Worm (Caenorhabditis elegans) whole organism, L4 larva: Measurements from ENCODE around the gene nud-1.
A peak's percentile ranks its signal among the peaks of the same experiment; 100 is the strongest.

ENCODE experiments used
- F10B5.3 ChIP-seq: sonication (generic microtip); optimal IDR thresholded peaks from 2 replicates; lab custom pipeline; 2016; ENCODE audit warnings: mild to moderate bottlenecking, missing genetic modification characterization, missing compliant biosample characterization
- F26F4.8 ChIP-seq: fragments of 200-800 bp; sonication (Bioruptor generic); conservative IDR thresholded peaks from 2 replicates; pipeline ENCODE4 v1.3.6; 2022; ENCODE audit warnings: missing genetic modification characterization, missing compliant biosample characterization
- F44E2.7 ChIP-seq: fragments of 200-800 bp; sonication (Bioruptor generic); IDR thresholded peaks from 2 replicates; pipeline ENCODE4 v2.1.2; 2022; ENCODE audit warnings: missing genetic modification characterization, missing compliant biosample characterization
- F49E8.2 ChIP-seq: sonication (generic microtip); optimal IDR thresholded peaks from 2 replicates; lab custom pipeline; 2016; ENCODE audit warnings: missing compliant biosample characterization, mild to moderate bottlenecking, missing genetic modification characterization, borderline replicate concordance
- T20F7.1 ChIP-seq: fragments of 200-800 bp; sonication (Bioruptor generic); optimal IDR thresholded peaks from 2 replicates; lab custom pipeline; 2018; ENCODE audit warnings: mild to moderate bottlenecking, missing genetic modification characterization, missing compliant biosample characterization
- T26A8.4 ChIP-seq: fragments of 200-800 bp; sonication (Bioruptor generic); IDR thresholded peaks from 2 replicates; pipeline ENCODE4 v1.3.6; 2022; ENCODE audit warnings: missing genetic modification characterization, missing compliant biosample characterization
- Y48G9A.11 ChIP-seq: fragments of 200-800 bp; sonication (Bioruptor generic); IDR thresholded peaks from 2 replicates; pipeline ENCODE4 v1.3.6; 2022; ENCODE audit warnings: missing genetic modification reagents, missing genetic modification characterization, missing compliant biosample characterization
- ZK546.5 ChIP-seq, 2 experiments: sonication (generic microtip); optimal IDR thresholded peaks; 2 replicates each; lab custom pipeline; 2017; ENCODE audit warnings: missing biosample characterization in 2 of 2, missing genetic modification characterization in 2 of 2
- aly-2 ChIP-seq: sonication (generic microtip); optimal IDR thresholded peaks from 2 replicates; lab custom pipeline; 2018; ENCODE audit warnings: missing biosample characterization, missing genetic modification characterization
- attf-4 ChIP-seq: sonication (generic microtip); optimal IDR thresholded peaks from 3 replicates; lab custom pipeline; 2017; ENCODE audit warnings: missing biosample characterization, missing genetic modification characterization
- ceh-20 ChIP-seq: fragments of 200-800 bp; sonication (Bioruptor generic); IDR thresholded peaks from 2 replicates; pipeline ENCODE4 v1.3.6; 2022; ENCODE audit warnings: missing genetic modification reagents, missing genetic modification characterization, missing compliant biosample characterization
- ceh-28 ChIP-seq: fragments of 150-350 bp; optimal IDR thresholded peaks from 2 replicates; lab custom pipeline; 2014; ENCODE audit warnings: missing biosample characterization, missing genetic modification reagents, missing genetic modification characterization
- ceh-82 ChIP-seq: sonication (generic microtip); optimal IDR thresholded peaks from 2 replicates; lab custom pipeline; 2017; ENCODE audit warnings: missing biosample characterization, missing genetic modification characterization
- daf-12 ChIP-seq: fragments of 150-350 bp; optimal IDR thresholded peaks from 2 replicates; lab custom pipeline; 2014; ENCODE audit warnings: missing biosample characterization, missing genetic modification reagents, missing genetic modification characterization
- daf-16 ChIP-seq, 3 experiments: sonication (generic microtip); optimal IDR thresholded peaks; 2 replicates each; lab custom pipeline; 2016 to 2017; ENCODE audit warnings: missing genetic modification characterization in 3 of 3, missing genetic modification reagents in 3 of 3, mild to moderate bottlenecking in 2 of 3, missing compliant biosample characterization in 2 of 3, missing biosample characterization in 1 of 3, moderate library complexity in 1 of 3
- daf-19 ChIP-seq: fragments of 200-800 bp; sonication (Bioruptor generic); conservative IDR thresholded peaks from 2 replicates; pipeline ENCODE4 v1.3.6; 2022; ENCODE audit warnings: missing genetic modification characterization, missing compliant biosample characterization
- dmd-8 ChIP-seq: fragments of 200-800 bp; sonication (Bioruptor generic); IDR thresholded peaks from 2 replicates; pipeline ENCODE4 v1.3.6; 2022; ENCODE audit warnings: missing genetic modification characterization, missing compliant biosample characterization
- dve-1 ChIP-seq: sonication (generic microtip); optimal IDR thresholded peaks from 2 replicates; lab custom pipeline; 2017; ENCODE audit warnings: antibody characterized with exemption, mild to moderate bottlenecking, missing genetic modification characterization, missing compliant biosample characterization; ENCODE audit not compliant: insufficient read depth
- fkh-10 ChIP-seq: fragments of 150-350 bp; optimal IDR thresholded peaks from 2 replicates; lab custom pipeline; 2014; ENCODE audit warnings: missing biosample characterization, missing genetic modification reagents, missing genetic modification characterization
- hif-1 ChIP-seq, 2 experiments: sonication (generic microtip); optimal IDR thresholded peaks; 2 replicates each; lab custom pipeline; 2016 to 2017; ENCODE audit warnings: missing compliant biosample characterization in 2 of 2, missing genetic modification characterization in 2 of 2, missing genetic modification reagents in 2 of 2, missing genotype in 2 of 2, mild to moderate bottlenecking in 1 of 2
- hlh-11 ChIP-seq: fragments of 200-800 bp; sonication (Bioruptor generic); optimal IDR thresholded peaks from 2 replicates; lab custom pipeline; 2018; ENCODE audit warnings: mild to moderate bottlenecking, missing genetic modification characterization, missing compliant biosample characterization
- hlh-30 ChIP-seq: sonication (generic microtip); optimal IDR thresholded peaks from 2 replicates; lab custom pipeline; 2017; ENCODE audit warnings: antibody characterized with exemption, mild to moderate bottlenecking, missing genetic modification characterization, missing compliant biosample characterization; ENCODE audit not compliant: insufficient read depth
- hmg-1.1 ChIP-seq: fragments of 200-800 bp; sonication (Bioruptor generic); IDR thresholded peaks from 2 replicates; pipeline ENCODE4 v1.3.6; 2022; ENCODE audit warnings: missing genetic modification reagents, missing genetic modification characterization, missing compliant biosample characterization
- lin-1 ChIP-seq: fragments of 200-800 bp; sonication (Bioruptor generic); IDR thresholded peaks from 2 replicates; pipeline ENCODE4 v1.3.6; 2022; ENCODE audit warnings: missing genetic modification reagents, missing genetic modification characterization, missing compliant biosample characterization
- lin-13 ChIP-seq: fragments of 150-350 bp; optimal IDR thresholded peaks from 2 replicates; lab custom pipeline; 2014; ENCODE audit warnings: missing biosample characterization, missing genetic modification reagents, missing genetic modification characterization
- lin-38 ChIP-seq: fragments of 200-800 bp; sonication (Bioruptor generic); IDR thresholded peaks from 2 replicates; pipeline ENCODE4 v1.3.6; 2022; ENCODE audit warnings: missing genetic modification reagents, missing genetic modification characterization, missing compliant biosample characterization
- lin-39 ChIP-seq: fragments of 150-350 bp; optimal IDR thresholded peaks from 2 replicates; lab custom pipeline; 2014; ENCODE audit warnings: missing biosample characterization, missing genetic modification reagents, missing genetic modification characterization
- lsy-2 ChIP-seq, 2 experiments: fragments of 150-350 bp in 1 of 2; sonication (generic microtip) in 1 of 2; optimal IDR thresholded peaks; 2 replicates each; lab custom pipeline; 2014 to 2017; ENCODE audit warnings: missing biosample characterization in 2 of 2, missing genetic modification characterization in 2 of 2
- madf-5 ChIP-seq, 2 experiments: fragments of 200-800 bp; sonication (Bioruptor generic); IDR thresholded peaks; 2 replicates each; pipeline ENCODE4 v1.3.6; 2022; ENCODE audit warnings: missing compliant biosample characterization in 2 of 2, missing genetic modification characterization in 2 of 2
- mdt-29 ChIP-seq: fragments of 200-800 bp; sonication (Bioruptor generic); IDR thresholded peaks from 2 replicates; pipeline ENCODE4 v1.3.6; 2022; ENCODE audit warnings: missing genetic modification reagents, missing genetic modification characterization, missing compliant biosample characterization
- mep-1 ChIP-seq: fragments of 150-350 bp; sonication (generic microtip); optimal IDR thresholded peaks from 3 replicates; lab custom pipeline; 2014; ENCODE audit warnings: missing biosample characterization, missing genetic modification characterization
- mes-2 ChIP-seq: sonication (generic microtip); optimal IDR thresholded peaks from 2 replicates; lab custom pipeline; 2016; ENCODE audit warnings: missing genotype, mild to moderate bottlenecking, missing genetic modification characterization, missing compliant biosample characterization; ENCODE audit not compliant: poor library complexity, severe bottlenecking
- mxl-2 ChIP-seq: fragments of 200-800 bp; sonication (Bioruptor generic); conservative IDR thresholded peaks from 2 replicates; pipeline ENCODE4 v1.3.6; 2022; ENCODE audit warnings: missing genetic modification reagents, missing genetic modification characterization, missing compliant biosample characterization
- mxl-3 ChIP-seq: fragments of 200-800 bp; sonication (Bioruptor generic); optimal IDR thresholded peaks from 2 replicates; lab custom pipeline; 2018; ENCODE audit warnings: mild to moderate bottlenecking, missing genetic modification characterization, missing compliant biosample characterization
- nhr-111 ChIP-seq: fragments of 200-800 bp; sonication (Bioruptor generic); optimal IDR thresholded peaks from 2 replicates; lab custom pipeline; 2018; ENCODE audit warnings: mild to moderate bottlenecking, missing genetic modification characterization, missing compliant biosample characterization
- nhr-237 ChIP-seq: sonication (generic microtip); optimal IDR thresholded peaks from 2 replicates; lab custom pipeline; 2017; ENCODE audit warnings: missing biosample characterization, missing genetic modification characterization
- nhr-48 ChIP-seq: sonication (generic microtip); optimal IDR thresholded peaks from 2 replicates; lab custom pipeline; 2016; ENCODE audit warnings: mild to moderate bottlenecking, missing genetic modification characterization, missing compliant biosample characterization
- nhr-77 ChIP-seq: fragments of 150-350 bp; optimal IDR thresholded peaks from 2 replicates; lab custom pipeline; 2014; ENCODE audit warnings: missing biosample characterization, missing genetic modification characterization
- pha-4 ChIP-seq, 2 experiments: fragments of 150-350 bp in 1 of 2; fragments of 200-800 bp in 1 of 2; sonication (Bioruptor generic) in 1 of 2; IDR thresholded peaks in 1 of 2; optimal IDR thresholded peaks in 1 of 2; 2 replicates each; pipeline versions ENCODE4 v1.3.6 to Lab custom; 2014 to 2022; ENCODE audit warnings: missing genetic modification characterization in 2 of 2, missing genetic modification reagents in 2 of 2, missing biosample characterization in 1 of 2, missing compliant biosample characterization in 1 of 2
- php-3 ChIP-seq: fragments of 200-800 bp; sonication (Bioruptor generic); IDR thresholded peaks from 2 replicates; pipeline ENCODE4 v1.3.6; 2022; ENCODE audit warnings: missing genetic modification reagents, missing genetic modification characterization, missing compliant biosample characterization
- rbr-2 ChIP-seq: sonication (generic microtip); optimal IDR thresholded peaks from 2 replicates; lab custom pipeline; 2016; ENCODE audit warnings: missing genotype, missing genetic modification characterization, missing compliant biosample characterization
- sdz-12 ChIP-seq: fragments of 200-800 bp; sonication (Bioruptor generic); optimal IDR thresholded peaks from 2 replicates; lab custom pipeline; 2018; ENCODE audit warnings: mild to moderate bottlenecking, missing genetic modification characterization, missing compliant biosample characterization
- set-16 ChIP-seq: fragments of 200-800 bp; sonication (Bioruptor generic); IDR thresholded peaks from 2 replicates; pipeline ENCODE4 v1.3.6; 2022; ENCODE audit warnings: missing genetic modification reagents, missing genetic modification characterization, missing compliant biosample characterization
- unc-130 ChIP-seq: sonication (generic microtip); optimal IDR thresholded peaks from 2 replicates; lab custom pipeline; 2016; ENCODE audit warnings: missing genetic modification reagents, missing genetic modification characterization, missing compliant biosample characterization
- unc-39 ChIP-seq: sonication (generic microtip); optimal IDR thresholded peaks from 2 replicates; lab custom pipeline; 2017; ENCODE audit warnings: missing biosample characterization, missing genetic modification characterization
- unc-62 ChIP-seq, 3 experiments: fragments of 150-350 bp in 1 of 3; sonication (generic microtip); optimal IDR thresholded peaks in 2 of 3; peaks in 1 of 3; 1 replicate in 1 of 3; 2 replicates in 2 of 3; lab custom pipeline; 2014 to 2017; ENCODE audit warnings: missing biosample characterization in 3 of 3, missing genetic modification characterization in 3 of 3, missing genetic modification reagents in 3 of 3, missing genotype in 1 of 3
- vab-7 ChIP-seq: fragments of 200-800 bp; sonication (Bioruptor generic); IDR thresholded peaks from 2 replicates; pipeline ENCODE4 v1.3.6; 2022; ENCODE audit warnings: missing genetic modification reagents, missing genetic modification characterization, missing compliant biosample characterization
- zfp-3 ChIP-seq: fragments of 200-800 bp; sonication (Bioruptor generic); conservative IDR thresholded peaks from 2 replicates; pipeline ENCODE4 v1.3.6; 2022; ENCODE audit warnings: missing genetic modification reagents, missing genetic modification characterization, missing compliant biosample characterization
- ztf-7 ChIP-seq: fragments of 150-350 bp; optimal IDR thresholded peaks from 2 replicates; lab custom pipeline; 2014; ENCODE audit warnings: missing biosample characterization, missing genetic modification characterization

Gene nud-1

ce11 chrIII:13377249-13377648 is 35.9 kb downstream of the nud-1 start:
- TF ChIP-seq dmd-8 (GFP tag; lab: Robert Waterston, UW) (no peak), F26F4.8 (no peak), nhr-48 (tag; lab: Kevin White, UChicago) (peak; percentile 72), lsy-2 (tag; optimal IDR thresholded peaks at IDR 0.05; lab: Kevin White, UChicago) (peak in 1 of 2 experiments; percentile 55), lin-38 (peak; percentile 33; the same call in 1 of the 2 replicates), php-3 (GFP tag; lab: Robert Waterston, UW) (0 out of 2 replicates have a peak, but pooled peaks have one; percentile 48), hlh-11 (peak; percentile 87), pha-4 (GFP tag; IDR thresholded peaks at IDR 0.05; lab: Robert Waterston, UW) (peak; percentile 36; the same call in 1 of the 2 replicates), pha-4 (tag; optimal IDR thresholded peaks at IDR 0.05; lab: Kevin White, UChicago) (no peak), hlh-30 (tag; lab: Kevin White, UChicago) (peak; percentile 75), mes-2 (tag; lab: Kevin White, UChicago) (peak; percentile 50), ceh-82 (tag; lab: Kevin White, UChicago) (no peak), unc-130 (GFP tag; lab: Kevin White, UChicago) (no peak), sdz-12 (GFP tag; lab: Kevin White, UChicago) (no peak), mxl-2 (GFP tag; lab: Robert Waterston, UW) (no peak), unc-62 (GFP tag; optimal IDR thresholded peaks at IDR 0.05 in 1 of 2; lab: Kevin White, UChicago) (no peak), unc-62 (tag; optimal IDR thresholded peaks at IDR 0.05; lab: Kevin White, UChicago) (no peak), fkh-10 (GFP tag; lab: Kevin White, UChicago) (no peak), T26A8.4 (GFP tag; lab: Robert Waterston, UW) (no peak), ceh-28 (tag; lab: Kevin White, UChicago) (no peak), zfp-3 (GFP tag; lab: Robert Waterston, UW) (no peak), F49E8.2 (tag; lab: Kevin White, UChicago) (no peak), hif-1 (tag; optimal IDR thresholded peaks at IDR 0.05; lab: Kevin White, UChicago) (peak in 1 of 2 experiments; percentile 55), rbr-2 (tag; lab: Kevin White, UChicago) (peak; percentile 65), F44E2.7 (no peak), attf-4 (no peak), lin-1 (GFP tag; lab: Robert Waterston, UW) (no peak), daf-16 (GFP tag; optimal IDR thresholded peaks at IDR 0.05; lab: Kevin White, UChicago) (peak in 1 of 2 experiments; percentile 10), daf-16 (tag; optimal IDR thresholded peaks at IDR 0.05; lab: Kevin White, UChicago) (peak; percentile 87), T20F7.1 (GFP tag; lab: Kevin White, UChicago) (no peak), Y48G9A.11 (no peak), set-16 (GFP tag; lab: Robert Waterston, UW) (peak; percentile 54), hmg-1.1 (GFP tag; lab: Robert Waterston, UW) (peak; percentile 70), mxl-3 (GFP tag; lab: Kevin White, UChicago) (no peak), dve-1 (tag; lab: Kevin White, UChicago) (peak; percentile 55), nhr-237 (no peak), unc-39 (tag; lab: Kevin White, UChicago) (no peak), F10B5.3 (tag; lab: Kevin White, UChicago) (no peak), mep-1 (tag; lab: Kevin White, UChicago) (peak; percentile 69), vab-7 (no peak), madf-5 (GFP tag; IDR thresholded peaks at IDR 0.05; lab: Robert Waterston, UW) (no peak), ztf-7 (tag; lab: Kevin White, UChicago) (no peak), ceh-20 (GFP tag; lab: Robert Waterston, UW) (no peak), nhr-77 (tag; lab: Kevin White, UChicago) (peak; percentile 51), aly-2 (no peak), daf-19 (no peak), daf-12 (tag; lab: Kevin White, UChicago) (no peak), ZK546.5 (tag; optimal IDR thresholded peaks at IDR 0.05; lab: Kevin White, UChicago) (no peak), nhr-111 (GFP tag; lab: Kevin White, UChicago) (no peak), lin-39 (tag; lab: Kevin White, UChicago) (no peak), mdt-29 (no peak), lin-13 (no peak)
